Fruit fly (Drosophila melanogaster) whole organism, prepupa: ENCODE data around the gene Naxe.

ENCODE experiments used
- Blimp-1 ChIP-seq: fragments of 200-800 bp; sonication (Bioruptor generic); optimal IDR thresholded peaks from 3 replicates; lab custom pipeline; 2017; ENCODE audit warnings: missing biosample characterization, missing genetic modification characterization, mild to moderate bottlenecking, moderate library complexity, missing genetic modification reagents
- CG11294 ChIP-seq: fragments of 200-800 bp; sonication (Bioruptor generic); IDR thresholded peaks from 2 replicates; pipeline ENCODE4 v1.3.6; 2022; ENCODE audit warnings: missing biosample characterization, missing genetic modification characterization
- CG15336 ChIP-seq: fragments of 200-800 bp; sonication (Bioruptor generic); IDR thresholded peaks from 2 replicates; pipeline ENCODE4 v1.3.6; 2022; ENCODE audit warnings: missing biosample characterization, missing genetic modification characterization
- CG1621 ChIP-seq: fragments of 200-800 bp; sonication (Bioruptor generic); optimal IDR thresholded peaks from 3 replicates; lab custom pipeline; 2018; ENCODE audit warnings: missing biosample characterization, mild to moderate bottlenecking, missing genetic modification characterization
- CG3032 ChIP-seq: fragments of 200-800 bp; optimal IDR thresholded peaks from 2 replicates; lab custom pipeline; 2019; ENCODE audit warnings: missing biosample characterization, mild to moderate bottlenecking, missing genetic modification characterization, moderate library complexity
- CG31627 ChIP-seq: fragments of 200-800 bp; sonication (Bioruptor generic); optimal IDR thresholded peaks from 3 replicates; lab custom pipeline; 2016; ENCODE audit warnings: missing biosample characterization, missing genetic modification characterization
- CG6808 ChIP-seq: fragments of 200-800 bp; sonication (Bioruptor generic); optimal IDR thresholded peaks from 3 replicates; lab custom pipeline; 2017; ENCODE audit warnings: missing biosample characterization, missing genetic modification characterization, mild to moderate bottlenecking, moderate library complexity, missing genetic modification reagents
- CG8119 ChIP-seq: fragments of 200-800 bp; sonication (Bioruptor generic); IDR thresholded peaks from 3 replicates; pipeline ENCODE4 v1.3.6; 2022; ENCODE audit warnings: missing biosample characterization, missing genetic modification characterization
- CG8319 ChIP-seq: fragments of 200-800 bp; sonication (Bioruptor generic); optimal IDR thresholded peaks from 3 replicates; lab custom pipeline; 2016; ENCODE audit warnings: missing biosample characterization, missing genetic modification characterization
- CG8632 ChIP-seq: fragments of 200-800 bp; sonication (Bioruptor generic); optimal IDR thresholded peaks from 3 replicates; lab custom pipeline; 2016; ENCODE audit warnings: missing biosample characterization, missing genetic modification characterization
- Eip75B ChIP-seq: fragments of 200-800 bp; sonication (Bioruptor generic); optimal IDR thresholded peaks from 3 replicates; lab custom pipeline; 2016; ENCODE audit warnings: missing biosample characterization, missing genetic modification characterization
- Eip78C ChIP-seq: fragments of 200-800 bp; sonication (Bioruptor generic); peaks from one replicate; lab custom pipeline; 2016; ENCODE audit warnings: missing biosample characterization, missing genetic modification characterization
- Eip93F ChIP-seq: fragments of 200-800 bp; sonication (Bioruptor generic); optimal IDR thresholded peaks from 2 replicates; lab custom pipeline; 2016; ENCODE audit warnings: missing biosample characterization, mild to moderate bottlenecking, missing genetic modification characterization
- Ets21C ChIP-seq: fragments of 200-800 bp; sonication (Bioruptor generic); optimal IDR thresholded peaks from 3 replicates; lab custom pipeline; 2016; ENCODE audit warnings: missing biosample characterization, missing genetic modification characterization
- Gug ChIP-seq: fragments of 200-800 bp; sonication (Bioruptor generic); IDR thresholded peaks from 2 replicates; pipeline ENCODE4 v1.3.6; 2022; ENCODE audit warnings: missing biosample characterization, missing genetic modification characterization
- Hr38 ChIP-seq: sonication (Bioruptor generic); optimal IDR thresholded peaks from 2 replicates; lab custom pipeline; 2016; ENCODE audit warnings: missing biosample characterization, missing genetic modification characterization
- Hr4 ChIP-seq: fragments of 200-800 bp; sonication (Bioruptor generic); optimal IDR thresholded peaks from 3 replicates; lab custom pipeline; 2016; ENCODE audit warnings: missing biosample characterization, missing genetic modification characterization
- Met ChIP-seq: fragments of 200-800 bp; sonication (Bioruptor generic); optimal IDR thresholded peaks from 3 replicates; lab custom pipeline; 2016; ENCODE audit warnings: missing biosample characterization, missing genetic modification characterization
- OdsH ChIP-seq: fragments of 200-800 bp; sonication (Bioruptor generic); optimal IDR thresholded peaks from 3 replicates; lab custom pipeline; 2016; ENCODE audit warnings: missing biosample characterization, missing genetic modification characterization
- Smox ChIP-seq: fragments of 200-800 bp; sonication (Bioruptor generic); optimal IDR thresholded peaks from 3 replicates; lab custom pipeline; 2016; ENCODE audit warnings: missing biosample characterization, missing genetic modification characterization
- Sox102F ChIP-seq: fragments of 200-800 bp; sonication (Bioruptor generic); optimal IDR thresholded peaks from 2 replicates; lab custom pipeline; 2016; ENCODE audit warnings: missing biosample characterization, mild to moderate bottlenecking, missing genetic modification characterization
- Sox14 ChIP-seq: fragments of 200-800 bp; sonication (Bioruptor generic); optimal IDR thresholded peaks from 3 replicates; lab custom pipeline; 2016; ENCODE audit warnings: missing biosample characterization, missing genetic modification characterization
- acj6 ChIP-seq: fragments of 200-800 bp; sonication (Bioruptor generic); optimal IDR thresholded peaks from 3 replicates; lab custom pipeline; 2016; ENCODE audit warnings: missing biosample characterization, missing genetic modification characterization
- cyc ChIP-seq: fragments of 200-800 bp; sonication (Bioruptor generic); optimal IDR thresholded peaks from 3 replicates; lab custom pipeline; 2016; ENCODE audit warnings: missing biosample characterization, missing genetic modification characterization
- dac ChIP-seq: fragments of 200-800 bp; sonication (Bioruptor generic); optimal IDR thresholded peaks from 2 replicates; lab custom pipeline; 2017; ENCODE audit warnings: missing biosample characterization, mild to moderate bottlenecking, missing genetic modification characterization
- dsx ChIP-seq: fragments of 200-800 bp; optimal IDR thresholded peaks from 3 replicates; lab custom pipeline; 2019; ENCODE audit warnings: missing biosample characterization, mild to moderate bottlenecking, missing genetic modification characterization, moderate library complexity; ENCODE audit not compliant: poor library complexity, severe bottlenecking
- fd59A ChIP-seq: fragments of 200-800 bp; sonication (Bioruptor generic); optimal IDR thresholded peaks from 2 replicates; lab custom pipeline; 2017; ENCODE audit warnings: missing biosample characterization, mild to moderate bottlenecking, missing genetic modification characterization, missing genetic modification reagents
- fkh ChIP-seq: fragments of 200-800 bp; sonication (Bioruptor generic); optimal IDR thresholded peaks from 3 replicates; lab custom pipeline; 2017; ENCODE audit warnings: missing biosample characterization, mild to moderate bottlenecking, missing genetic modification characterization, moderate library complexity
- lz ChIP-seq: fragments of 200-800 bp; sonication (Bioruptor generic); optimal IDR thresholded peaks from 3 replicates; lab custom pipeline; 2016; ENCODE audit warnings: missing biosample characterization, missing genetic modification characterization
- net ChIP-seq: fragments of 200-800 bp; sonication (Bioruptor generic); optimal IDR thresholded peaks from 3 replicates; lab custom pipeline; 2016; ENCODE audit warnings: missing biosample characterization, missing genetic modification characterization
- pdm3 ChIP-seq: fragments of 200-800 bp; sonication (Bioruptor generic); optimal IDR thresholded peaks from 3 replicates; lab custom pipeline; 2016; ENCODE audit warnings: missing biosample characterization, missing genetic modification characterization
- svp ChIP-seq: fragments of 200-800 bp; sonication (Bioruptor generic); peaks from one replicate; lab custom pipeline; 2016; ENCODE audit warnings: missing biosample characterization, missing genetic modification characterization

Gene Naxe

dm6 chrX:10088023-10088913 lies 2.3 kb upstream of the Naxe start (continued):
- TF ChIP-seq Gug (0 out of 2 replicates have a peak, but pooled peaks have one; percentile 13), CG1621 (tag; lab: Kevin White, UChicago) (peak; percentile 76), CG11294 (GFP tag; lab: Robert Waterston, UW) (peak; percentile 44; the same call in 1 of the 2 replicates), CG8119 (GFP tag; lab: Robert Waterston, UW) (peak; percentile 80), CG6808 (peak; percentile 77), Eip93F (peak; percentile 2), Sox14 (GFP tag; lab: Kevin White, UChicago) (peak; percentile 81), Eip78C (GFP tag; lab: Kevin White, UChicago) (peak; percentile 96), svp (GFP tag; lab: Kevin White, UChicago) (peak; percentile 91), acj6 (GFP tag; lab: Kevin White, UChicago) (peak; percentile 76), Hr38 (GFP tag; lab: Kevin White, UChicago) (no peak)

dm6 chrX:10082950-10083253 lies 3.1 kb downstream of the Naxe start, which contains the start of gene CG2972:
Gene CG2972, plus strand, starts transcription at chrX:10083154.
- TF ChIP-seq Sox14 (GFP tag; lab: Kevin White, UChicago) (no peak), Hr4 (GFP tag; lab: Kevin White, UChicago) (no peak), Met (GFP tag; lab: Kevin White, UChicago) (no peak), Ets21C (GFP tag; lab: Kevin White, UChicago) (no peak), fd59A (GFP tag; lab: Kevin White, UChicago) (no peak), CG8632 (no peak), CG3032 (no peak), cyc (GFP tag; lab: Kevin White, UChicago) (no peak), CG8319 (GFP tag; lab: Kevin White, UChicago) (no peak), CG31627 (GFP tag; lab: Kevin White, UChicago) (no peak), lz (GFP tag; lab: Kevin White, UChicago) (no peak)

DNA sequence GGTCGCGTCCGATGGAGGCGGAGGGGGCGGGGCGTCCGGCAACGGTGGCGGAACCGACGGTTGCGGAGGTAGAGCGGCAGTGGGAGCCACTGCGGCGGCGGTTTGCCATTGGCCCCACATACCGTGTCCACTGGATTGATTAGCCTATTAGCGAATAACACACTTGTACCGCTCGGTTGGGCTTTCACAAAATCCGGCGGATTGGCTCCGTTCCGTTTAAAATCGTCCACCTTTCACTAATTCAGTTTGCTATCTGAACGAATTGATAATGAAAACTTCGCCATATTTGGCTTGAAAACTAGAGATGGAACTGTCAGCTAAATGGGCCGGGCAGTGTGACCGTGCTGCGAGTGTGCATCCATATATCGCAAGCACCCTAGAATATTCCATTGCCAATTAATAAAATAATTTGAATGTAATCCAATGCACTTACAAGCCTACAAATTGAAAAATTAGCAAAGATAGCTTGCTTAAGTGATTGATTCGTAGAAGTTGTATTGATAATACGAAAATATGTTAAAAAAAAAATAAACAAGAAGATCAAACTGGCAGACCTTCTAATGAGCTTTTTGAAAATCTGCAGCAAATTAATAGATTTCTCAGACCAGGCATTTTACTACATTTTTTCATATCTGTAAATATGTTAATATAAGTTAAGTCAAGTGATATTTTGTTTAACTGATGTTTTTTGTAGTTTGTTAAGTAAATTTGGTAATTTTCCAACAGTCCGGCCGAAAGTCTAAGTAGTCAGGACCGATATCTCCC lies 3.6 kb downstream of the Naxe start, which contains the start of gene ZAP3:
ZAP3 (minus strand) TSS at position 308 of the 765 bp plus-strand sequence.
- peak; percentile 47 for TF ChIP-seq CG1621 (tag; lab: Kevin White, UChicago)
- TF ChIP-seq Blimp-1 (GFP tag; lab: Kevin White, UChicago) = no peak

DNA sequence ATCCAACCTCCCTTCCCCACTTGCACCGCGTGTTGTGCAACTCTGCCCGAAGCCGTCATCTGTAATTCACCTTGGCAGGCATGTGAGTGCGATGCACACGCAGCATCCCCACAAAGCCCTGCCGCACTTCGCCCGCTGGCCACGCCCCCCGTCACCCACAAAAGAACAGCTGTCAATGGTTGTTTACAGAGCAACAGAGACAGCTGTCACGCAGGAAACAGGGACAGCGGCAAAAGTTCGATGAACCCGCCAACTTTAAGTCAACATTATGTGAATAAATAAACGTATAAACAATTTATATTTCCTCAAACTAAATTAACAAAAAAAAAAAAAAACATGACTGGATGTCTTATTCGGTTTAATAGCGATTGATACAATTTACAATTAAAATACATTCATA lies 14.5 kb downstream of the Naxe start:
- TF ChIP-seq CG6808 (no peak), CG11294 (GFP tag; lab: Robert Waterston, UW) (no peak), fkh (GFP tag; lab: Kevin White, UChicago) (no peak), Ets21C (GFP tag; lab: Kevin White, UChicago) (no peak), Eip75B (GFP tag; lab: Kevin White, UChicago) (no peak), CG8319 (GFP tag; lab: Kevin White, UChicago) (no peak), dac (no peak), dsx (GFP tag; lab: Kevin White, UChicago) (no peak), Sox102F (no peak), Sox14 (GFP tag; lab: Kevin White, UChicago) (no peak), OdsH (GFP tag; lab: Kevin White, UChicago) (no peak), Smox (GFP tag; lab: Kevin White, UChicago) (no peak), CG1621 (tag; lab: Kevin White, UChicago) (no peak), net (no peak), pdm3 (GFP tag; lab: Kevin White, UChicago) (no peak), CG15336 (no peak), CG3032 (no peak)
